Fruit fly (Drosophila melanogaster): ENCODE results near the gene Srg3.

Gene Srg3

DNA sequence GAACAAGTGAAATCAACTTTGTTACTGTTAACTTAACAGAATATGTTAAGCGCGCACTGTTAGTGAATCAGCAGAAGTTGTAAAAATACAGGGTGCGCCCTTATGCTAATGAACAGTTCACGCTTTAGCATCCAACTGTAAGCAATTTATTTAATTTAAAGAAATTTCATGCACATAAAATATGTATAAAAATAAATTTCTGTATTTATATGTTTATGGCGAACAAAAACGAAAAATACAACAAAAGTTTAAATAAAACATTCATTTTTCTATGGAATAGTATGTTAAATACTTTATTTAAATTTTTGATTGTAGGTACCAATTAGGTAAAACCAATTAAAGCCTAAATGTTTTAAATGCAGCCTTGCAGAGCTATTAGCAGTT lies 18.5 kb upstream of the Srg3 start:
- no peak for TF ChIP-seq Myc (optimal IDR thresholded peaks at IDR 0.05)
- no peak for TF ChIP-seq insv (optimal IDR thresholded peaks at IDR 0.05)
- TF ChIP-seq ttk (optimal IDR thresholded peaks at IDR 0.05): no peak
- no peak for TF ChIP-seq Sin3A (optimal IDR thresholded peaks at IDR 0.05)
- no peak for TF ChIP-seq h (optimal IDR thresholded peaks at IDR 0.05)
- TF ChIP-seq psq (optimal IDR thresholded peaks at IDR 0.05): no peak

DNA sequence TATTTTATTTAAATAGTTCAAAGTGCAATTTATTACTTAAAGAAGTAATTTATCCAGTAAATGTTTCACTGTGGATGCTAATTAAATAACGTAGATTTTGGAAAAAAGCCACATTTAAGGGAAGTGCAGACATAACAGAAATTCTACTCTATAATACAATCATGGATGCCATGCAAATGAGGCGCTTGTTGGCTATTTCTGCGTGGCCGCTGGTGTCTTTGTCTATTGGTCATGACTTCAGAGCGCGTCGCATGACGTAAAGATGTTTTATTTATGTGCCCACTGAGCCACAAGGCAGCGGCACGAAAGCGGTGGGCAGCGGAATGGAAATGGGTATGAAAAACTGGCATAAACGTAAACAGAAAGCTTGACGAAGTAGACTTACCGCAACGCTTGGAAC lies 17.2 kb upstream of the Srg3 start:
- no peak for TF ChIP-seq Myc (optimal IDR thresholded peaks at IDR 0.05)
- TF ChIP-seq ttk (optimal IDR thresholded peaks at IDR 0.05): no peak
- TF ChIP-seq insv (optimal IDR thresholded peaks at IDR 0.05): no peak
- TF ChIP-seq psq (optimal IDR thresholded peaks at IDR 0.05): no peak
- no peak for TF ChIP-seq Sin3A (optimal IDR thresholded peaks at IDR 0.05)
- TF ChIP-seq h (optimal IDR thresholded peaks at IDR 0.05): no peak

DNA sequence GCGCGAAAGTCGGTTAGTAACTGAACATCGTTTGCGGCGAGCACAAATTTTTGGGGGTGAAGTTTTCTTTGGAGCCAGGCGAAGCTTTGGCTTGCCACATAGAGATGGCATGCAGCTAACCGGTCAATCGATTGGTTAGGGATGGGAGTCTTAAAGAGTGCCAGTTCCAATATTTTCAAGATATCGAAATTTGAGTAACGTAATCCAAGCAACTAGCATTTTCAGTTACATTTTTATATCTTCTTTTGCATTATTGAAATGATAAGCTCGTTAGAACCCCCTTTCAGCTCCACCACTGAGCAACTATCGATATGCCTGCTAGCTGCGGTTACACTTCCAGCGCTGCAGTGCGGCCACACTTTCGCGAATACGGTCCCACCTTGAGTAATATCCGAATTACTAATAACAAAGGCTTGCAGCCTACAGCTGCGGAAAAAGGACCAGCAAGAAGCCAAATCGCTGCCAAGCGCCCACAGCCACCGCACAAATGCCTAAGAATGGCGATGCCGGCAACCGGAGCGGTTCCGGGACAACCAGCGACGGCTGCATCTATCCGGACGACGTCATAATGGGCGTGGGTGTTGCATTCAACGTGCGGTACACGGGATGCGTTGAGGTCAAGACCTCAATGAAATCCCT lies 16.3 kb upstream of the Srg3 start, which contains the start of the genes Atat and Shc:
Atat (minus strand) TSS at position 103 of the 639 bp plus-strand sequence.
Shc (plus strand) TSS at position 355 of the 639 bp plus-strand sequence.
- TF ChIP-seq h (optimal IDR thresholded peaks at IDR 0.05) (no peak), ttk (optimal IDR thresholded peaks at IDR 0.05) (no peak), psq (optimal IDR thresholded peaks at IDR 0.05) (no peak), Myc (optimal IDR thresholded peaks at IDR 0.05) (no peak), insv (optimal IDR thresholded peaks at IDR 0.05) (no peak), Sin3A (optimal IDR thresholded peaks at IDR 0.05) (no peak)

DNA sequence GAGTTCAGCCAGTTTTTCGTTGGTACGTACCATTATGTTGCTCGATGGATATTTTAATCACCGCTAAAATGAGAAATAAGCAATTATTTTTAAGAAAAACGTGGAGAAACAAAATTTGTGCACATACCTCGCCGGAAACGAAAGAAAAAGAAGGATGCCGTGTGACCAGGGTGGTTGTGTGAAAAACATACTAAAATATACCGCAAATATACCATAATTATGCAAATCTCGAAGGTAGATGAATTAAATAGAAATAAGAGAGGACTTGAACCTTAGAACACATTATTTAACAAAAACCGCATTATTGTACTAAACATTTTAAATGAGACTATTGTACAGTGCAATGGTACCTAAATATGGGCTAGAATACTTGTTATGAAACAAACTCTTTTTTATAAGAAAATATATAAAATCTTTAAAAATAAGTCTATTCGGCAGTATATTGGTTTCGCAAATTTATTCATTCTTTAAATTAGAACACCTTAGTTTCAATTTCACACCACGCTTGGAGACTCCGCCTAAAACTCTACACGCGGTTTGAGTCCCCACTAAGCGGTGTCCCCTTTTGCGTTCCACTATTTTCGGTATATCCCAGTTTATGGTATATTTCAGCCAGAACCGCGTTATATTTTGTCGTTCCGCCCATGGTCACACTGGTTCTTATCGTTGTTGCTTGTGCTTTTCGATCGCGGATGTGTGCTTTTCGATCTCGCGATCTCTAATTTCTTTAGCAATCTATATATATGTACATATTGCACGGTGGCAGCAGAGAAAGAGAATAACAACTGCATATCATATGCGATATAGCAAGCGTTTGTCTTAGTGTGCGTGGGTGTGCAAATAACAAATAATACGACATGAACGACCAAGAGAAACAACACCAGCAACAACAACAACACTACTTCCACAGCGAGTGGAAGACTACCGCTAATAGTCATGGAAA lies 13.1 kb upstream of the Srg3 start, which contains the start of the genes RpS17 and MTF-1:
RpS17 (minus strand) TSS at position 157 of the 943 bp plus-strand sequence.
MTF-1 (plus strand) TSS at position 648 of the 943 bp plus-strand sequence.
- TF ChIP-seq insv (optimal IDR thresholded peaks at IDR 0.05) (no peak), Myc (optimal IDR thresholded peaks at IDR 0.05) (no peak), h (optimal IDR thresholded peaks at IDR 0.05) (no peak), psq (optimal IDR thresholded peaks at IDR 0.05) (no peak), ttk (optimal IDR thresholded peaks at IDR 0.05) (no peak), Sin3A (optimal IDR thresholded peaks at IDR 0.05) (no peak)

DNA sequence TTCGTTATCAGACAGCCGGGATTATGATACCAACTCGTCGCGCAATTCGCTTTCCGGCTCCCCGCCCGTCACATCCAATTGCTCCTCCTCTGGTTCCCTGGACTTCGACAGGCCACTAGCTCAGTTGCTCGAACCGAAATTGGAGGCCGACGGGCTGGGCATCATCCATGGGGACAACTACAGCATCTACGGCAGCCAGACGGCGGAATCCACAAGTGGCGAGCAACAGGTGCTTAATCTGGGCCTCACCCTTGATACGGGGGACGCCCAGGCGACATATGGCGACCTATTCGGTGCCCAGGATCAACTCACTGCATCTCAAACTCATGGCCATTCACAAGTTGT lies 12.5 kb upstream of the Srg3 start:
- TF ChIP-seq h (optimal IDR thresholded peaks at IDR 0.05) (no peak), Myc (optimal IDR thresholded peaks at IDR 0.05) (no peak), insv (optimal IDR thresholded peaks at IDR 0.05) (no peak), ttk (optimal IDR thresholded peaks at IDR 0.05) (no peak), Sin3A (optimal IDR thresholded peaks at IDR 0.05) (no peak), psq (optimal IDR thresholded peaks at IDR 0.05) (no peak)

DNA sequence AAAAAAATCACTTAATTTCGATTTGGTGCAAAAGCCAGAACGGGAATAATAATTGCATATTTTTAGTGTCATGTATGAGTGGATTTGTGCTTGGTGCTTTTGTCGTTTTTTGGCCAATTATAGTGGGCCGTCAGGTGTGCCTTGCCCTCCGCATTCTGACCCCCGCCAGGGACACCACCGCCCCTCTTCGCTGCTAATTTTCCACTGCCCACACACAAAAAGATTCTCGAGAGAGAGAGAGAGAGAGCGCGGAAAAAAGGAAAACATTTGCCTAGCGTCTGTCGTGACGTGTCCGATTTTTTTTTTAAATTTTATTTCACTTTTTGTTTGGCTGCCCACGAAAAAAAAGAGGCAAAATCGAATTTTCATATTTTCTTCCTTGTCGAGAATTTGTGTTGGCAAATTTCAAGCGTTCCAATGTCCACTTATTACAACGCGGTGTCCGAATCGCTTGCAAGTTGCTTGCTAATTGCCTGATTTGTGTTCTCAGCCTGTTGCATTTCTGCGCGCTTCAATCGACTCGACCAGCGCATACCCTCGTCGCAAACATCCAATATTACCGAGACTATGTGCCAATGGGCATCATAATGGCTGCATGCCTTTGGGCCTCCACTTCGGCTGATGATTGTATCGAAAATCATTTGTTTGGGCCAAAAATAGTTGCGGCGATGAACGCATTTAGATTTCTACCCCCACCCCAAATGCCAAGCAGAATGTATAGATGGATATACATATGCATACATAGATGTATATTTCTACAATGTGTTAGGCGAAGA lies 11.0 kb upstream of the Srg3 start:
- TF ChIP-seq ttk (optimal IDR thresholded peaks at IDR 0.05): no peak
- no peak for TF ChIP-seq Myc (optimal IDR thresholded peaks at IDR 0.05)
- no peak for TF ChIP-seq Sin3A (optimal IDR thresholded peaks at IDR 0.05)

DNA sequence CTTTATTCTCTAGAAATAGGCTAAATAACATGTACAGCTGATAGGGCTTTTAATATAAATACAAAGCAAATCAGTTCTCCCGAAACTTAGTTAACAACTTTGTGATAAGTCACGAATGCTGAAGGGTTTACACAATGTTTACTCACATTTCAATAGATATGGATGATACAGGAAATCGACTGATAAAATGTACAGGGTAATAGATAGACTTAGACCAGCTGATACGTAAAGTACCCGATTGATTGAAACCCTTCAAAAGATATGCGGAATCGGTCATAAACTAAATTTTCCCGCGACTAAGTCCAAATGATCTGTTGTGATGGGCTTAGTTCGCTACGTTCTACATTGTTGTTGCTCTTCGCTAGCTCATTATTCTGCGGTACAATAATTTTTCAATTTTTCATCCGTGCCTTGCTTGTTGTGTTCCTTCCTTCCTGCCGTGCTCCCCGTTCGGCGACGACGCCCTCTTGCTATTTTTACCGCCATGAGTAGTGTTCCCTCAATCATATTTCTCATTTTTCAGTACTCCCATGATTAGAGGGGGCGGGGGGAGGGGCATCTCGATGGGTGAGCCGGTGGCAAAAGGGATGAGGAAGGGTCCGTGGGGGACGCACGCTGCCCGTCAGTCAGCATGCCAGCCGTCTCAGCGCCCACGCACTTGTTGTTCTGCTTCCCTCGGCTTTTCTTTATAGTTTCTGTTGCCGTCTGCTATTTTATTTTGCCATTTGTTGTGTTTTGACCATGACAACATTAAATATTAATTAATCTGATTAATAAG lies 10.0 kb upstream of the Srg3 start:
- no peak for TF ChIP-seq Sin3A (optimal IDR thresholded peaks at IDR 0.05)
- TF ChIP-seq Myc (optimal IDR thresholded peaks at IDR 0.05): no peak
- TF ChIP-seq psq (optimal IDR thresholded peaks at IDR 0.05): no peak
- TF ChIP-seq ttk (optimal IDR thresholded peaks at IDR 0.05): no peak
- no peak for TF ChIP-seq insv (optimal IDR thresholded peaks at IDR 0.05)
- no peak for TF ChIP-seq h (optimal IDR thresholded peaks at IDR 0.05)

DNA sequence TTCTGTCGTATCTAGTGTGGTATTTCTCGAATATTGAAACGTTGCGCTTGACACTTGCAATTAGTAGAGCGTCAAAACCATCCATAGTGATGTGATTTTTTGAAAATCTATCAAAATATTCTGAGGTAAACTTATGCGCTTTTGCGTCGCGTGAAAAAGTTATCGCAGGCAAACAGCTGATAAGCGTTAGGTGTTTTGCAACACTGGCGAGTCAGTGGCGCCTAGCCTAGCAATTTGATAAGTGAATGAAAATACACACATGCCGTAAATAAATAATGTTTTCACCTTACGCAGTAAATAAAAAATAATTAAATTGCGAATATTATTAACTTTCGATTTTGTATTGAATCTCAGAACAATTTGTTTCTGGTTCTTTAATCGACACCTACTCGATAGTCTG lies 7.7 kb upstream of the Srg3 start, which contains the start of gene CG42526:
CG42526 (minus strand) TSS at position 85 of the 400 bp plus-strand sequence.
- TF ChIP-seq insv (optimal IDR thresholded peaks at IDR 0.05): no peak
- no peak for TF ChIP-seq Sin3A (optimal IDR thresholded peaks at IDR 0.05)
- TF ChIP-seq h (optimal IDR thresholded peaks at IDR 0.05): no peak
- TF ChIP-seq psq (optimal IDR thresholded peaks at IDR 0.05): no peak
- no peak for TF ChIP-seq Myc (optimal IDR thresholded peaks at IDR 0.05)
- TF ChIP-seq ttk (optimal IDR thresholded peaks at IDR 0.05): no peak

DNA sequence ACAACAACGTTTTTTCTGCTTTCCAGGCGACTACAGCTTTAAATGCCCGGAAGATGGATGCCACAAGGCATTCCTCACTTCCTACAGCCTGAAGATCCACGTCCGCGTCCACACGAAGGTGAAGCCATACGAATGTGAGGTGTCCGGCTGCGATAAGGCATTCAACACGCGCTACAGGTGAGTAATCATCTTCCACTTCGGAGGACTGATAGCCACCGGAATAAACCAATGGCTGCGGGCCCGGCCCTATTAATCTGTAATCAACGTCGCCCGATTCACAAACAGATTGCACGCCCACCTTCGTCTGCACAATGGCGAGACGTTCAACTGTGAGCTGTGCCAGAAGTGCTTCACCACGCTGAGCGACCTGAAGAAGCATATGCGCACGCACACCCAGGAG lies 7.2 kb upstream of the Srg3 start:
- TF ChIP-seq h (optimal IDR thresholded peaks at IDR 0.05) (no peak), Sin3A (optimal IDR thresholded peaks at IDR 0.05) (no peak), psq (optimal IDR thresholded peaks at IDR 0.05) (no peak), ttk (optimal IDR thresholded peaks at IDR 0.05) (no peak), Myc (optimal IDR thresholded peaks at IDR 0.05) (no peak), insv (optimal IDR thresholded peaks at IDR 0.05) (no peak)

DNA sequence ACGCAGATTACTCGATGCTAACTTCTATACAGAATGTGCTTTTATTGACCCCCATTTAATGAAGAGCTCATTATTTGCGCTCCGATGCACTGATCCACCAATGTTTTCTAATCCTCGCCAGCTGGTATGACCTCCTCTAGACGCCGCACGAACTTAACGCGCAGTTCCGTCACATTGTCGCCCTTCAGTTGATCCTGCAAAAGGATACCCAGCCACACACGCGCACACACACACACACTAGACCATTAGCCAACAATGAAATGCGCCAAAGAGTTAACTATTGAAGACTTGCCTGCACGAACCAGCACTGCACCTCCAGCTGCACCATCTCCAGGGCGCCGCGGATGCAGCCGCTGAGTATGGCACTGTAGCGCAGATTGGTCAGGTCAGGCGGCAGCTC lies 4.2 kb upstream of the Srg3 start:
- TF ChIP-seq insv (optimal IDR thresholded peaks at IDR 0.05) (no peak), Myc (optimal IDR thresholded peaks at IDR 0.05) (no peak), Sin3A (optimal IDR thresholded peaks at IDR 0.05) (no peak), ttk (optimal IDR thresholded peaks at IDR 0.05) (no peak), psq (optimal IDR thresholded peaks at IDR 0.05) (no peak), h (optimal IDR thresholded peaks at IDR 0.05) (no peak)

DNA sequence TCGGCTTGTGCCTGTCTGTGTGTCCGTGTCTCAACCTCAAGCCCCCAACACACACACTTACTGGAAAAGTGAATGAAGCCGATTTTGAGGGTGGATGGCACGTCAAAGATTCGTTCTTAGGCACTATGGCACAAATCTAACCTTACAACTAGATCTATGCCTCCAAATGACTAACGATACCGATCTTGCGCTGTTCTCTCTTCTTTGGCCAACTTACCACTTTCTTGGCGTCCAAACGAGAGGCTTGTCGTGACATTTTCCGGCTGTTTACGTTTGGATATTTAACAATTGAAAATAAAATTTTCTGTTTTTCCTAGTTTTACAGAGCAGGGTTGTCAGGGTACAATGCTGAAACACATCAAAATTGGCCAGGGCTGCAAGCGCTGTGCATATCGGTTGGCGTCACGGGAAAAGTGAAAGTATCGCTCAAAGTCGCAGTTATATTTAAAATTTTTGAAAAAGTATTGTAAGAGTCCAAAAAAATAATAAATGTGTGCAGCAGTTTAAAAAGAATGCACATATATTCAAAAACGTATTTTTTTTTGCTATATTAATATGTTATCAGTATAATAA lies 1.0 kb upstream of the Srg3 start, which contains the start of the genes Bet3 and Nf-YA:
Bet3 (minus strand) TSS at position 361 of the 573 bp plus-strand sequence.
Nf-YA (minus strand) TSS at position 361 of the 573 bp plus-strand sequence.
- TF ChIP-seq Myc (optimal IDR thresholded peaks at IDR 0.05): no peak
- no peak for TF ChIP-seq Sin3A (optimal IDR thresholded peaks at IDR 0.05)
- TF ChIP-seq h (optimal IDR thresholded peaks at IDR 0.05): no peak
- TF ChIP-seq psq (optimal IDR thresholded peaks at IDR 0.05): no peak
- no peak for TF ChIP-seq insv (optimal IDR thresholded peaks at IDR 0.05)
- no peak for TF ChIP-seq ttk (optimal IDR thresholded peaks at IDR 0.05)

Data from Kc167 (cell line).